Fruit fly (Drosophila melanogaster) whole organism, embryonic: ENCODE results near the gene Pdfr.
A peak's percentile ranks its signal among the peaks of the same experiment; 100 is the strongest.

Source experiments
- Ada2b ChIP-seq: fragments of 200-800 bp; sonication (Bioruptor generic); IDR thresholded peaks from 2 replicates; pipeline ENCODE4 v1.3.6; 2022; ENCODE audit warnings: missing biosample characterization, missing genetic modification characterization
- Atf-2 ChIP-seq: fragments of 200-800 bp; sonication (Bioruptor generic); optimal IDR thresholded peaks from 2 replicates; lab custom pipeline; 2016; ENCODE audit warnings: missing biosample characterization, missing genetic modification characterization
- CG11560 ChIP-seq: fragments of 200-800 bp; sonication (Bioruptor generic); IDR thresholded peaks from 3 replicates; pipeline ENCODE4 v1.3.6; 2022; ENCODE audit warnings: missing biosample characterization, missing genetic modification characterization
- CG11723 ChIP-seq: fragments of 200-800 bp; sonication (Bioruptor generic); optimal IDR thresholded peaks from 2 replicates; lab custom pipeline; 2017; ENCODE audit warnings: missing biosample characterization, mild to moderate bottlenecking, missing genetic modification characterization
- CG12299 ChIP-seq: fragments of 200-800 bp; sonication (Bioruptor generic); optimal IDR thresholded peaks from 2 replicates; lab custom pipeline; 2018; ENCODE audit warnings: missing biosample characterization, mild to moderate bottlenecking, missing genetic modification characterization
- CG12942 ChIP-seq: fragments of 200-800 bp; sonication (Bioruptor generic); optimal IDR thresholded peaks from 3 replicates; lab custom pipeline; 2016; ENCODE audit warnings: missing biosample characterization, missing genetic modification characterization
- CG14710 ChIP-seq: fragments of 200-800 bp; sonication (Bioruptor generic); optimal IDR thresholded peaks from 3 replicates; lab custom pipeline; 2019; ENCODE audit warnings: missing biosample characterization, mild to moderate bottlenecking, missing genetic modification characterization, moderate library complexity
- CG15073 ChIP-seq: fragments of 200-800 bp; sonication (Bioruptor generic); optimal IDR thresholded peaks from 2 replicates; lab custom pipeline; 2016; ENCODE audit warnings: missing biosample characterization, missing genetic modification characterization
- CG15269 ChIP-seq: fragments of 200-800 bp; sonication (Bioruptor generic); optimal IDR thresholded peaks from 2 replicates; lab custom pipeline; 2018; ENCODE audit warnings: missing biosample characterization, mild to moderate bottlenecking, missing genetic modification characterization, moderate library complexity
- CG15479 ChIP-seq: fragments of 200-800 bp; sonication (Bioruptor generic); optimal IDR thresholded peaks from 3 replicates; lab custom pipeline; 2019; ENCODE audit warnings: missing biosample characterization, mild to moderate bottlenecking, missing genetic modification characterization, moderate library complexity
- CG17359 ChIP-seq: fragments of 200-800 bp; sonication (Bioruptor generic); optimal IDR thresholded peaks from 3 replicates; lab custom pipeline; 2018; ENCODE audit warnings: missing biosample characterization, mild to moderate bottlenecking, missing genetic modification characterization, moderate library complexity
- CG17802 ChIP-seq: fragments of 200-800 bp; sonication (Bioruptor generic); optimal IDR thresholded peaks from 2 replicates; lab custom pipeline; 2018; ENCODE audit warnings: missing biosample characterization, mild to moderate bottlenecking, missing genetic modification characterization, moderate library complexity
- CG18262 ChIP-seq: fragments of 200-800 bp; optimal IDR thresholded peaks from 3 replicates; lab custom pipeline; 2019; ENCODE audit warnings: missing biosample characterization, mild to moderate bottlenecking, missing genetic modification characterization, moderate library complexity
- CG18476 ChIP-seq: fragments of 200-800 bp; sonication (Bioruptor generic); optimal IDR thresholded peaks from 2 replicates; lab custom pipeline; 2016; ENCODE audit warnings: missing biosample characterization, mild to moderate bottlenecking, missing genetic modification characterization
- CG32772 ChIP-seq: fragments of 200-800 bp; sonication (Bioruptor generic); IDR thresholded peaks from 2 replicates; pipeline ENCODE4 v1.3.6; 2022; ENCODE audit warnings: missing biosample characterization, missing genetic modification characterization
- CG33213 ChIP-seq: fragments of 200-800 bp; sonication (Bioruptor generic); optimal IDR thresholded peaks from 3 replicates; lab custom pipeline; 2016; ENCODE audit warnings: missing biosample characterization, missing genetic modification characterization
- CG5953 ChIP-seq: fragments of 200-800 bp; sonication (Bioruptor generic); IDR thresholded peaks from 2 replicates; pipeline ENCODE4 v1.3.6; 2022; ENCODE audit warnings: missing biosample characterization, missing genetic modification characterization
- CG6765 ChIP-seq: fragments of 200-800 bp; sonication (Bioruptor generic); optimal IDR thresholded peaks from 3 replicates; lab custom pipeline; 2017; ENCODE audit warnings: missing biosample characterization, mild to moderate bottlenecking, missing genetic modification characterization
- CG8089 ChIP-seq: fragments of 200-800 bp; sonication (Bioruptor generic); optimal IDR thresholded peaks from 3 replicates; lab custom pipeline; 2016; ENCODE audit warnings: missing biosample characterization, missing genetic modification characterization
- CG8478 ChIP-seq: fragments of >200 bp; optimal IDR thresholded peaks from 2 replicates; lab custom pipeline; 2018
- CG9932 ChIP-seq: fragments of 200-800 bp; sonication (Bioruptor generic); IDR thresholded peaks from 2 replicates; pipeline ENCODE4 v1.3.6; 2022; ENCODE audit warnings: missing biosample characterization, missing genetic modification characterization
- D19B ChIP-seq: fragments of 200-800 bp; sonication (Bioruptor generic); optimal IDR thresholded peaks from 2 replicates; lab custom pipeline; 2017; ENCODE audit warnings: missing biosample characterization, mild to moderate bottlenecking, missing genetic modification characterization
- Dfd ChIP-seq, 2 experiments: fragments of >200 bp; optimal IDR thresholded peaks; 2 replicates each; lab custom pipeline; 2017; ENCODE audit warnings: missing biosample characterization in 2 of 2, missing genetic modification characterization in 2 of 2
- Doc3 ChIP-seq: fragments of 200-800 bp; sonication (Bioruptor generic); IDR thresholded peaks from 3 replicates; pipeline ENCODE4 v1.3.6; 2022; ENCODE audit warnings: missing biosample characterization, missing genetic modification characterization; ENCODE audit not compliant: partially characterized antibody
- Eip74EF ChIP-seq, 2 experiments: fragments of 200-800 bp in 1 of 2; fragments of >200 bp in 1 of 2; sonication (Bioruptor generic) in 1 of 2; optimal IDR thresholded peaks; 2 replicates each; lab custom pipeline; 2017 to 2019; ENCODE audit warnings: missing biosample characterization in 2 of 2, missing genetic modification characterization in 2 of 2, mild to moderate bottlenecking in 1 of 2, moderate library complexity in 1 of 2
- Gsc ChIP-seq: fragments of 200-800 bp; sonication (Bioruptor generic); IDR thresholded peaks from 2 replicates; pipeline ENCODE4 v1.3.6; 2022; ENCODE audit warnings: missing biosample characterization, missing genetic modification characterization
- Hmr ChIP-seq: fragments of 200-800 bp; sonication (Bioruptor generic); optimal IDR thresholded peaks from 3 replicates; lab custom pipeline; 2017; ENCODE audit warnings: mild to moderate bottlenecking, missing biosample characterization, missing genetic modification reagents, missing genetic modification characterization
- Hmx ChIP-seq: fragments of 200-800 bp; sonication (Bioruptor generic); optimal IDR thresholded peaks from 2 replicates; lab custom pipeline; 2016; ENCODE audit warnings: missing biosample characterization, missing genetic modification characterization
- Hr3 ChIP-seq: fragments of 200-800 bp; sonication (Bioruptor generic); optimal IDR thresholded peaks from 3 replicates; lab custom pipeline; 2016; ENCODE audit warnings: missing biosample characterization, missing genetic modification characterization
- Rx ChIP-seq: fragments of 200-800 bp; sonication (Bioruptor generic); IDR thresholded peaks from 2 replicates; pipeline ENCODE4 v1.3.6; 2022; ENCODE audit warnings: missing biosample characterization, missing genetic modification characterization
- ab ChIP-seq: fragments of 200-800 bp; sonication (Bioruptor generic); optimal IDR thresholded peaks from 2 replicates; lab custom pipeline; 2016; ENCODE audit warnings: missing biosample characterization, missing genetic modification characterization
- bab2 ChIP-seq: fragments of 200-800 bp; sonication (Bioruptor generic); optimal IDR thresholded peaks from 2 replicates; lab custom pipeline; 2016; ENCODE audit warnings: missing biosample characterization, missing genetic modification characterization
- bcd ChIP-seq: fragments of 200-800 bp; sonication (Bioruptor generic); optimal IDR thresholded peaks from 2 replicates; lab custom pipeline; 2017; ENCODE audit warnings: missing biosample characterization, mild to moderate bottlenecking, missing genetic modification characterization
- crol ChIP-seq: fragments of 200-800 bp; sonication (Bioruptor generic); IDR thresholded peaks from 2 replicates; pipeline ENCODE4 v1.3.6; 2022; ENCODE audit warnings: missing biosample characterization, missing genetic modification characterization
- grau ChIP-seq: fragments of 200-800 bp; optimal IDR thresholded peaks from 3 replicates; lab custom pipeline; 2019; ENCODE audit warnings: missing biosample characterization, mild to moderate bottlenecking, missing genetic modification characterization, moderate library complexity
- h ChIP-seq: fragments of >200 bp; optimal IDR thresholded peaks from 2 replicates; lab custom pipeline; 2017
- ind ChIP-seq: fragments of 200-800 bp; sonication (Bioruptor generic); optimal IDR thresholded peaks from 3 replicates; lab custom pipeline; 2016; ENCODE audit warnings: missing biosample characterization, missing genetic modification characterization
- maf-S ChIP-seq: fragments of 200-800 bp; sonication (Bioruptor generic); optimal IDR thresholded peaks from 2 replicates; lab custom pipeline; 2016; ENCODE audit warnings: missing biosample characterization, missing genetic modification characterization
- nom ChIP-seq: fragments of 200-800 bp; sonication (Bioruptor generic); optimal IDR thresholded peaks from 2 replicates; lab custom pipeline; 2017; ENCODE audit warnings: missing biosample characterization, missing genetic modification characterization, mild to moderate bottlenecking, moderate library complexity, missing genetic modification reagents
- phol ChIP-seq: fragments of 200-800 bp; sonication (Bioruptor generic); optimal IDR thresholded peaks from 3 replicates; lab custom pipeline; 2018; ENCODE audit warnings: missing biosample characterization, mild to moderate bottlenecking, missing genetic modification characterization, moderate library complexity
- pzg ChIP-seq: fragments of 200-800 bp; sonication (Bioruptor generic); optimal IDR thresholded peaks from 3 replicates; lab custom pipeline; 2018; ENCODE audit warnings: missing biosample characterization, mild to moderate bottlenecking, missing genetic modification characterization, moderate library complexity
- sc ChIP-seq, 3 experiments: fragments of >200 bp in 2 of 3; fragments of 200-800 bp in 1 of 3; sonication (Bioruptor generic) in 1 of 3; optimal IDR thresholded peaks; 2 replicates in 2 of 3; 3 replicates in 1 of 3; lab custom pipeline; 2017; ENCODE audit warnings: mild to moderate bottlenecking in 1 of 3, missing biosample characterization in 1 of 3, missing genetic modification characterization in 1 of 3, missing genetic modification reagents in 1 of 3
- slou ChIP-seq: fragments of 200-800 bp; sonication (Bioruptor generic); optimal IDR thresholded peaks from 3 replicates; lab custom pipeline; 2016; ENCODE audit warnings: missing biosample characterization, missing genetic modification characterization
- sqz ChIP-seq: fragments of 200-800 bp; sonication (Bioruptor generic); optimal IDR thresholded peaks from 3 replicates; lab custom pipeline; 2018; ENCODE audit warnings: missing biosample characterization, mild to moderate bottlenecking, missing genetic modification characterization
- sr ChIP-seq: fragments of 200-800 bp; sonication (Bioruptor generic); IDR thresholded peaks from 3 replicates; pipeline ENCODE4 v1.3.6; 2022; ENCODE audit warnings: missing biosample characterization, missing genetic modification characterization
- tgo ChIP-seq: fragments of 200-800 bp; sonication (Bioruptor generic); IDR thresholded peaks from 3 replicates; pipeline ENCODE4 v1.3.6; 2022; ENCODE audit warnings: missing biosample characterization, missing genetic modification characterization
- trem ChIP-seq: fragments of 200-800 bp; optimal IDR thresholded peaks from 3 replicates; lab custom pipeline; 2019; ENCODE audit warnings: missing biosample characterization, mild to moderate bottlenecking, missing genetic modification characterization, moderate library complexity
- vnd ChIP-seq: fragments of 200-800 bp; sonication (Bioruptor generic); IDR thresholded peaks from 3 replicates; pipeline ENCODE4 v1.3.6; 2022; ENCODE audit warnings: missing biosample characterization, missing genetic modification characterization; ENCODE audit not compliant: partially characterized antibody
- yki ChIP-seq: fragments of >200 bp; optimal IDR thresholded peaks from 3 replicates; lab custom pipeline; 2018
- zf30C ChIP-seq: fragments of 200-800 bp; sonication (Bioruptor generic); optimal IDR thresholded peaks from 3 replicates; lab custom pipeline; 2018; ENCODE audit warnings: missing biosample characterization, mild to moderate bottlenecking, missing genetic modification characterization
- zfh2 ChIP-seq: fragments of 200-800 bp; sonication (Bioruptor generic); optimal IDR thresholded peaks from 2 replicates; lab custom pipeline; 2016; ENCODE audit warnings: missing biosample characterization, missing genetic modification characterization

The Pdfr gene

DNA sequence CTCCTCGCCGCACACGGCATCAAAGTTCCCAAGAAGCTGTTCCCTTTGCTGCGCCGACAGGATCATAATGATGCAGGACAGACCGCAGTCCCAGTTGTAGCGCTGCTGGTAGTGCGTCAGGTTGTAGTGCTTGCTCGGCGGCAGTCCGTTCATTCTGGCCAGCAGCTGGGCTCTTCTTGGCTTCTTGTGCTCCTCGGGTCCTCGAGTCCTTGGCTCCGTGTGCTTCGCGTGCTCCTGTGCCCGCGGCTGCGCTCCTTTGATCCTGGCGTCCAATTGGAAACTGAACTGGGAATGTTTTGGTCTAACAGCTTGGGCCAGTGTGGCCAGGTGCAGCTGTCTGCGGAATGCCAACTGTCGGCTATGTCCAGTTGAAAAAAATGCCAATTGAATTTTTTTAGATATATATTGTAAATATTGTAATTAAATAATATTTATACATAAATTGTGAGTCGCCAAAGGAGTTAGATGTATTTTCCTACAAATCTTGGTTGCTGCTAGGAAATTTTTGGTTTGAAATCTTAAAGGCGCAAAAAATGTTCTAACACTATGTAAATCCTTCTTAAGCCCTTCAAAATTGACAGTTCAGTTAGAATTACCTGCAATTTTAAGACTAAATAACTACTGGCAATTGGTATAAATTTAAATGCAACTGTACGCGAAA, 33.2 kb downstream of the Pdfr start, which contains the start of gene CG13760:
Gene CG13760 (minus strand): TSS at position 645 of the 661 bp plus-strand sequence.
- no peak for TF ChIP-seq tgo
- TF ChIP-seq CG11560 (tag; lab: Robert Waterston, UW): no peak
- no peak for TF ChIP-seq Rx
- TF ChIP-seq sc (optimal IDR thresholded peaks at IDR 0.05; lab: Kevin White, UChicago): no peak
- no peak for TF ChIP-seq sc (GFP tag; optimal IDR thresholded peaks at IDR 0.05; lab: Kevin White, UChicago)
- no peak for TF ChIP-seq CG11723 (GFP tag; lab: Kevin White, UChicago)
- TF ChIP-seq Hmx (GFP tag; lab: Kevin White, UChicago): no peak
- no peak for TF ChIP-seq yki
- no peak for TF ChIP-seq D19B (GFP tag; lab: Kevin White, UChicago)
- peak; percentile 48 for TF ChIP-seq CG14710 (tag; lab: Kevin White, UChicago)
- TF ChIP-seq bcd: no peak
- TF ChIP-seq slou (GFP tag; lab: Kevin White, UChicago): no peak
- no peak for TF ChIP-seq CG12299 (tag; lab: Kevin White, UChicago)
- TF ChIP-seq CG12942 (GFP tag; lab: Kevin White, UChicago): no peak
- no peak for TF ChIP-seq maf-S (GFP tag; lab: Kevin White, UChicago)
- no peak for TF ChIP-seq vnd (GFP tag; lab: Robert Waterston, UW)
- TF ChIP-seq Atf-2 (GFP tag; lab: Kevin White, UChicago): no peak
- no peak for TF ChIP-seq zfh2 (GFP tag; lab: Kevin White, UChicago)
- no peak for TF ChIP-seq CG17359 (tag; lab: Kevin White, UChicago)
- peak; percentile 13 for TF ChIP-seq nom (GFP tag; lab: Kevin White, UChicago)
- TF ChIP-seq pzg (GFP tag; lab: Kevin White, UChicago): peak; percentile 20
- TF ChIP-seq trem (tag; lab: Kevin White, UChicago): peak; percentile 71
- no peak for TF ChIP-seq CG33213 (GFP tag; lab: Kevin White, UChicago)
- TF ChIP-seq CG15269: no peak
- TF ChIP-seq sqz (GFP tag; lab: Kevin White, UChicago): no peak
- TF ChIP-seq CG18476 (GFP tag; lab: Kevin White, UChicago): no peak
- no peak for TF ChIP-seq Doc3 (GFP tag; lab: Robert Waterston, UW)
- TF ChIP-seq Hr3 (GFP tag; lab: Kevin White, UChicago): no peak
- no peak for TF ChIP-seq CG32772 (GFP tag; lab: Robert Waterston, UW)
- peak; percentile 6 for TF ChIP-seq ind (GFP tag; lab: Kevin White, UChicago)
- no peak for TF ChIP-seq bab2 (GFP tag; lab: Kevin White, UChicago)
- no peak for TF ChIP-seq Hmr (GFP tag; lab: Kevin White, UChicago)
- TF ChIP-seq sr: no peak
- TF ChIP-seq CG9932 (GFP tag; lab: Robert Waterston, UW): no peak
- TF ChIP-seq CG18262 (tag; lab: Kevin White, UChicago): no peak
- no peak for TF ChIP-seq Ada2b (GFP tag; lab: Robert Waterston, UW)
- TF ChIP-seq CG6765 (GFP tag; lab: Kevin White, UChicago): no peak
- TF ChIP-seq grau: no peak
- no peak for TF ChIP-seq CG8089 (GFP tag; lab: Kevin White, UChicago)
- TF ChIP-seq zf30C (GFP tag; lab: Kevin White, UChicago): no peak
- no peak for TF ChIP-seq Gsc (GFP tag; lab: Robert Waterston, UW)
- no peak for TF ChIP-seq h (lab: Kevin White, UChicago)
- no peak for TF ChIP-seq CG15479 (GFP tag; lab: Kevin White, UChicago)
- TF ChIP-seq Dfd (GFP tag; optimal IDR thresholded peaks at IDR 0.05; lab: Kevin White, UChicago): no peak
- TF ChIP-seq crol (GFP tag; lab: Robert Waterston, UW): no peak
- no peak for TF ChIP-seq CG15073 (GFP tag; lab: Kevin White, UChicago)
- peak; percentile 63 for TF ChIP-seq phol (tag; lab: Kevin White, UChicago)
- TF ChIP-seq CG8478 (lab: Kevin White, UChicago): no peak
- no peak for TF ChIP-seq CG5953
- no peak for TF ChIP-seq Eip74EF (GFP tag; optimal IDR thresholded peaks at IDR 0.05; lab: Kevin White, UChicago)
- no peak for TF ChIP-seq CG17802 (tag; lab: Kevin White, UChicago)
- TF ChIP-seq ab (GFP tag; lab: Kevin White, UChicago): no peak
